Fruit fly (Drosophila melanogaster) whole organism, embryonic: Measurements from ENCODE around the gene CG31075.
A peak's percentile ranks its signal among the peaks of the same experiment; 100 is the strongest.

Source experiments
- Atf-2 ChIP-seq: fragments of 200-800 bp; sonication (Bioruptor generic); optimal IDR thresholded peaks from 2 replicates; lab custom pipeline; 2016; ENCODE audit warnings: missing biosample characterization, missing genetic modification characterization
- Atf3 ChIP-seq: fragments of 200-800 bp; sonication (Bioruptor generic); optimal IDR thresholded peaks from 3 replicates; lab custom pipeline; 2016; ENCODE audit warnings: missing biosample characterization, missing genetic modification characterization
- CG10462 ChIP-seq: fragments of 200-800 bp; sonication (Bioruptor generic); optimal IDR thresholded peaks from 2 replicates; lab custom pipeline; 2016; ENCODE audit warnings: missing biosample characterization, missing genetic modification characterization
- CG14441 ChIP-seq: fragments of 200-800 bp; sonication (Bioruptor generic); IDR thresholded peaks from 2 replicates; pipeline ENCODE4 v1.3.6; 2022; ENCODE audit warnings: missing biosample characterization, missing genetic modification characterization
- CG15479 ChIP-seq: fragments of 200-800 bp; sonication (Bioruptor generic); optimal IDR thresholded peaks from 3 replicates; lab custom pipeline; 2019; ENCODE audit warnings: missing biosample characterization, mild to moderate bottlenecking, missing genetic modification characterization, moderate library complexity
- CG17361 ChIP-seq: fragments of 200-800 bp; sonication (Bioruptor generic); IDR thresholded peaks from 3 replicates; pipeline ENCODE4 v1.3.6; 2022; ENCODE audit warnings: missing biosample characterization, missing genetic modification characterization
- CG17568 ChIP-seq: fragments of 200-800 bp; sonication (Bioruptor generic); optimal IDR thresholded peaks from 2 replicates; lab custom pipeline; 2018; ENCODE audit warnings: missing biosample characterization, mild to moderate bottlenecking, missing genetic modification characterization, moderate library complexity
- CG17829 ChIP-seq: fragments of 200-800 bp; optimal IDR thresholded peaks from 2 replicates; lab custom pipeline; 2019; ENCODE audit warnings: missing biosample characterization, mild to moderate bottlenecking, missing genetic modification characterization, moderate library complexity
- CG3407 ChIP-seq: fragments of 200-800 bp; sonication (Bioruptor generic); optimal IDR thresholded peaks from 2 replicates; lab custom pipeline; 2018; ENCODE audit warnings: missing biosample characterization, mild to moderate bottlenecking, missing genetic modification characterization
- CG6254 ChIP-seq: fragments of 200-800 bp; sonication (Bioruptor generic); optimal IDR thresholded peaks from 3 replicates; lab custom pipeline; 2017; ENCODE audit warnings: mild to moderate bottlenecking, missing biosample characterization, missing genetic modification reagents, missing genetic modification characterization
- CG6272 ChIP-seq: fragments of 200-800 bp; sonication (Bioruptor generic); IDR thresholded peaks from 2 replicates; pipeline ENCODE4 v1.3.6; 2022; ENCODE audit warnings: missing biosample characterization, missing genetic modification characterization
- CG7372 ChIP-seq: fragments of 200-800 bp; sonication (Bioruptor generic); IDR thresholded peaks from 2 replicates; pipeline ENCODE4 v1.3.6; 2022; ENCODE audit warnings: missing biosample characterization, missing genetic modification characterization
- CG8290 ChIP-seq, 3 experiments: fragments of 200-800 bp; sonication (Bioruptor generic); optimal IDR thresholded peaks; 2 replicates each; lab custom pipeline; 2016 to 2019; ENCODE audit warnings: missing biosample characterization in 3 of 3, missing genetic modification characterization in 3 of 3, mild to moderate bottlenecking in 2 of 3, moderate library complexity in 1 of 3
- CG8944 ChIP-seq: fragments of 200-800 bp; sonication (Bioruptor generic); optimal IDR thresholded peaks from 3 replicates; lab custom pipeline; 2016; ENCODE audit warnings: missing biosample characterization, missing genetic modification characterization
- CG9609 ChIP-seq: fragments of 200-800 bp; sonication (Bioruptor generic); optimal IDR thresholded peaks from 3 replicates; lab custom pipeline; 2016; ENCODE audit warnings: missing biosample characterization, missing genetic modification characterization
- CG9817 ChIP-seq: fragments of 200-800 bp; sonication (Bioruptor generic); optimal IDR thresholded peaks from 2 replicates; lab custom pipeline; 2018; ENCODE audit warnings: missing biosample characterization, mild to moderate bottlenecking, missing genetic modification characterization, moderate library complexity
- Dad ChIP-seq: fragments of 200-800 bp; sonication (Bioruptor generic); optimal IDR thresholded peaks from 3 replicates; lab custom pipeline; 2016; ENCODE audit warnings: missing biosample characterization, missing genetic modification characterization
- Dbx ChIP-seq: fragments of 200-800 bp; sonication (Bioruptor generic); IDR thresholded peaks from 3 replicates; pipeline ENCODE4 v1.3.6; 2022; ENCODE audit warnings: missing biosample characterization, missing genetic modification characterization
- Elba2 ChIP-seq: fragments of 200-800 bp; sonication (Bioruptor generic); optimal IDR thresholded peaks from 3 replicates; lab custom pipeline; 2016; ENCODE audit warnings: missing biosample characterization, missing genetic modification characterization
- Gug ChIP-seq: fragments of 200-800 bp; sonication (Bioruptor generic); IDR thresholded peaks from 4 replicates; pipeline ENCODE4 v1.3.6; 2022; ENCODE audit warnings: missing biosample characterization, missing genetic modification characterization
- HHEX ChIP-seq: fragments of 200-800 bp; sonication (Bioruptor generic); optimal IDR thresholded peaks from 3 replicates; lab custom pipeline; 2017; ENCODE audit warnings: missing biosample characterization, mild to moderate bottlenecking, missing genetic modification characterization, missing genetic modification reagents
- Hr3 ChIP-seq: fragments of 200-800 bp; sonication (Bioruptor generic); optimal IDR thresholded peaks from 3 replicates; lab custom pipeline; 2016; ENCODE audit warnings: missing biosample characterization, missing genetic modification characterization
- Jarid2 ChIP-seq: fragments of 200-800 bp; sonication (Bioruptor generic); optimal IDR thresholded peaks from 3 replicates; lab custom pipeline; 2017; ENCODE audit warnings: mild to moderate bottlenecking, missing biosample characterization, missing genetic modification reagents, missing genetic modification characterization
- Meics ChIP-seq: fragments of 200-800 bp; sonication (Bioruptor generic); optimal IDR thresholded peaks from 2 replicates; lab custom pipeline; 2017; ENCODE audit warnings: missing biosample characterization, mild to moderate bottlenecking, missing genetic modification characterization
- Myb ChIP-seq: fragments of 200-800 bp; sonication (Bioruptor generic); optimal IDR thresholded peaks from 2 replicates; lab custom pipeline; 2016; ENCODE audit warnings: missing biosample characterization, missing genetic modification characterization
- NC2β ChIP-seq: fragments of 200-800 bp; sonication (Bioruptor generic); optimal IDR thresholded peaks from 2 replicates; lab custom pipeline; 2016; ENCODE audit warnings: missing biosample characterization, missing genetic modification characterization
- ac ChIP-seq: fragments of 200-800 bp; sonication (Bioruptor generic); optimal IDR thresholded peaks from 3 replicates; lab custom pipeline; 2017; ENCODE audit warnings: missing biosample characterization, mild to moderate bottlenecking, missing genetic modification characterization
- ase ChIP-seq: fragments of 200-800 bp; sonication (Bioruptor generic); IDR thresholded peaks from 3 replicates; pipeline ENCODE4 v1.3.6; 2022; ENCODE audit warnings: missing biosample characterization, missing genetic modification characterization
- br ChIP-seq: fragments of >200 bp; optimal IDR thresholded peaks from 2 replicates; lab custom pipeline; 2017
- crp ChIP-seq, 2 experiments: fragments of 200-800 bp; sonication (Bioruptor generic); optimal IDR thresholded peaks; 2 replicates in 1 of 2; 3 replicates in 1 of 2; lab custom pipeline; 2017; ENCODE audit warnings: missing biosample characterization in 2 of 2, missing genetic modification characterization in 2 of 2, mild to moderate bottlenecking in 1 of 2, moderate library complexity in 1 of 2
- dimm ChIP-seq: fragments of 200-800 bp; sonication (Bioruptor generic); IDR thresholded peaks from 2 replicates; pipeline ENCODE4 v1.3.6; 2022; ENCODE audit warnings: missing biosample characterization, missing genetic modification characterization
- eve ChIP-seq, 2 experiments: fragments of >200 bp; optimal IDR thresholded peaks; 2 replicates each; lab custom pipeline; 2017; ENCODE audit warnings: missing biosample characterization in 2 of 2, missing genetic modification characterization in 2 of 2
- ewg ChIP-seq: fragments of 200-800 bp; sonication (Bioruptor generic); optimal IDR thresholded peaks from 3 replicates; lab custom pipeline; 2017; ENCODE audit warnings: mild to moderate bottlenecking, missing biosample characterization, missing genetic modification reagents, missing genetic modification characterization
- gro ChIP-seq: fragments of 200-800 bp; sonication (Bioruptor generic); optimal IDR thresholded peaks from 2 replicates; lab custom pipeline; 2016; ENCODE audit warnings: missing biosample characterization, missing genetic modification characterization
- gsb ChIP-seq: fragments of 200-800 bp; sonication (Bioruptor generic); IDR thresholded peaks from 2 replicates; pipeline ENCODE4 v1.3.6; 2022; ENCODE audit warnings: missing biosample characterization, missing genetic modification characterization
- ham ChIP-seq: fragments of 200-800 bp; sonication (Bioruptor generic); IDR thresholded peaks from 2 replicates; pipeline ENCODE4 v1.3.6; 2022; ENCODE audit warnings: missing biosample characterization, missing genetic modification characterization
- insv ChIP-seq, 2 experiments: fragments of 200-800 bp; sonication (Bioruptor generic); optimal IDR thresholded peaks; 3 replicates each; lab custom pipeline; 2016 to 2018; ENCODE audit warnings: missing biosample characterization in 2 of 2, missing genetic modification characterization in 2 of 2
- lilli ChIP-seq: fragments of 200-800 bp; sonication (Bioruptor generic); optimal IDR thresholded peaks from 3 replicates; lab custom pipeline; 2016; ENCODE audit warnings: missing biosample characterization, missing genetic modification characterization
- nerfin-1 ChIP-seq: fragments of 200-800 bp; sonication (Bioruptor generic); optimal IDR thresholded peaks from 3 replicates; lab custom pipeline; 2019; ENCODE audit warnings: missing biosample characterization, mild to moderate bottlenecking, missing genetic modification characterization, moderate library complexity
- nerfin-2 ChIP-seq: fragments of 200-800 bp; sonication (Bioruptor generic); IDR thresholded peaks from 2 replicates; pipeline ENCODE4 v1.3.6; 2022; ENCODE audit warnings: missing biosample characterization, missing genetic modification characterization; ENCODE audit not compliant: partially characterized antibody
- onecut ChIP-seq: fragments of 200-800 bp; sonication (Bioruptor generic); IDR thresholded peaks from 2 replicates; pipeline ENCODE4 v1.3.6; 2022; ENCODE audit warnings: missing biosample characterization, missing genetic modification characterization
- p53 ChIP-seq: fragments of 200-800 bp; sonication (Bioruptor generic); optimal IDR thresholded peaks from 2 replicates; lab custom pipeline; 2016; ENCODE audit warnings: missing biosample characterization, missing genetic modification characterization
- pita ChIP-seq: fragments of 200-800 bp; sonication (Bioruptor generic); optimal IDR thresholded peaks from 2 replicates; lab custom pipeline; 2017; ENCODE audit warnings: missing biosample characterization, mild to moderate bottlenecking, missing genetic modification characterization
- pnt ChIP-seq: fragments of 200-800 bp; sonication (Bioruptor generic); optimal IDR thresholded peaks from 3 replicates; lab custom pipeline; 2016; ENCODE audit warnings: missing biosample characterization, missing genetic modification characterization
- pros ChIP-seq: fragments of 200-800 bp; sonication (Bioruptor generic); optimal IDR thresholded peaks from 3 replicates; lab custom pipeline; 2019; ENCODE audit warnings: missing biosample characterization, mild to moderate bottlenecking, missing genetic modification characterization, moderate library complexity
- ranshi ChIP-seq: fragments of 200-800 bp; sonication (Bioruptor generic); IDR thresholded peaks from 2 replicates; pipeline ENCODE4 v1.3.6; 2022; ENCODE audit warnings: missing biosample characterization, missing genetic modification characterization
- ssp ChIP-seq: fragments of 200-800 bp; sonication (Bioruptor generic); IDR thresholded peaks from 2 replicates; pipeline ENCODE4 v1.3.6; 2022; ENCODE audit warnings: missing biosample characterization, missing genetic modification characterization
- tna ChIP-seq: fragments of 200-800 bp; sonication (Bioruptor generic); IDR thresholded peaks from 2 replicates; pipeline ENCODE4 v1.3.6; 2022; ENCODE audit warnings: missing biosample characterization, missing genetic modification characterization; ENCODE audit not compliant: partially characterized antibody
- z ChIP-seq: fragments of 200-800 bp; sonication (Bioruptor generic); IDR thresholded peaks from 3 replicates; pipeline ENCODE4 v1.3.6; 2022; ENCODE audit warnings: missing biosample characterization, missing genetic modification characterization
- zf30C ChIP-seq: fragments of 200-800 bp; sonication (Bioruptor generic); optimal IDR thresholded peaks from 3 replicates; lab custom pipeline; 2018; ENCODE audit warnings: missing biosample characterization, mild to moderate bottlenecking, missing genetic modification characterization
- zfh1 ChIP-seq: fragments of 200-800 bp; sonication (Bioruptor generic); IDR thresholded peaks from 3 replicates; pipeline ENCODE4 v1.3.6; 2022; ENCODE audit warnings: missing biosample characterization, missing genetic modification characterization

Gene CG31075

DNA sequence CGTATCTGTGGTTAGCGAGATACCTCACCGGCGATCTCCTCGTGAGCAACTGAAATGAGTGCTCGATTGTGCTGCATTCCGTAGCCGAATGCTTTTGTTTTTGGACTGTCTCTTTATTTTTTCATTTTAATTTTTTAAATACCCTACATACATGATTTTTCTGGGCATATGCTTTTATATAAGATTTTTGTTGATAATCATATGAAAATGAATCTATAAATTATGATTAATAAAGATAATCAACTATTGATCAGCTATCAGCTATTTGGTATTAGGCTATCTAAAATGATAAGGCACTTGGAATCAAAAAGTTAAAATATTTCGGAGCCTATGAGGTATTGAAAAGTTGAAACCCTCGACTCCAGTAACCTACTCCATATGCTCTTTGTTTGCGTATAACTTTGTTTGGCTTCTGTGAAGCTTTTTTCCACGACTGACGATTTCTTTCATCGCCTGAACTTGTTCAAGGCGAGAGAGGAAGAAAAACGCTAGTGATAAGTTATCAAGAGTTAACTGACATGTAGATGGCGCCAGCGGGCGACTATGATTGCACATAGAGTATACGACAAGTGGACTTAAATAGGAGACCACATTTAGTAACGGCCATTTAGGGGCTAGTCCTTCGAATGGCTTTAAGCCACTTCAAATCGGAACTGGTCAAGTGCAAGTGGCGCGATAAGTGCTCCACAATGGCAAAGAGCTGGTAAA is 1.6 kb upstream of the CG31075 start, which contains the start of gene CG31076 (continued):
- TF ChIP-seq Gug (GFP tag; lab: Robert Waterston, UW), result no peak
- TF ChIP-seq CG17829 (tag; lab: Kevin White, UChicago), result no peak
- no peak for TF ChIP-seq Atf3 (GFP tag; lab: Kevin White, UChicago)
- TF ChIP-seq Elba2, result no peak
- no peak for TF ChIP-seq dimm (GFP tag; lab: Robert Waterston, UW)
- no peak for TF ChIP-seq gsb
- TF ChIP-seq lilli (GFP tag; lab: Kevin White, UChicago), result peak; percentile 11
- no peak for TF ChIP-seq Jarid2 (GFP tag; lab: Kevin White, UChicago)
- TF ChIP-seq crp (GFP tag; optimal IDR thresholded peaks at IDR 0.05; lab: Kevin White, UChicago), result no peak
- TF ChIP-seq CG10462 (GFP tag; lab: Kevin White, UChicago), result no peak
- TF ChIP-seq gro (GFP tag; lab: Kevin White, UChicago), result no peak
- no peak for TF ChIP-seq CG17568 (GFP tag; lab: Kevin White, UChicago)
- no peak for TF ChIP-seq eve (GFP tag; optimal IDR thresholded peaks at IDR 0.05; lab: Kevin White, UChicago)
- TF ChIP-seq NC2β (GFP tag; lab: Kevin White, UChicago), result no peak
- no peak for TF ChIP-seq nerfin-2 (GFP tag; lab: Robert Waterston, UW)
- TF ChIP-seq tna (GFP tag; lab: Robert Waterston, UW), result no peak
- no peak for TF ChIP-seq onecut (GFP tag; lab: Robert Waterston, UW)
- TF ChIP-seq CG17361, result no peak
- TF ChIP-seq ssp (GFP tag; lab: Robert Waterston, UW), result no peak
- no peak for TF ChIP-seq ewg
- TF ChIP-seq insv (GFP tag; optimal IDR thresholded peaks at IDR 0.05; lab: Kevin White, UChicago), result no peak
- TF ChIP-seq pnt, result no peak
- TF ChIP-seq ranshi (GFP tag; lab: Robert Waterston, UW), result no peak
- TF ChIP-seq CG8944 (GFP tag; lab: Kevin White, UChicago), result no peak
- TF ChIP-seq CG3407 (GFP tag; lab: Kevin White, UChicago), result no peak
- no peak for TF ChIP-seq zf30C (GFP tag; lab: Kevin White, UChicago)
- TF ChIP-seq Meics (GFP tag; lab: Kevin White, UChicago), result peak; percentile 18
- no peak for TF ChIP-seq pros (GFP tag; lab: Kevin White, UChicago)
- no peak for TF ChIP-seq p53 (GFP tag; lab: Kevin White, UChicago)
- no peak for TF ChIP-seq CG9609
- no peak for TF ChIP-seq Myb
- TF ChIP-seq CG15479 (GFP tag; lab: Kevin White, UChicago), result no peak
- TF ChIP-seq CG8290 (GFP tag; optimal IDR thresholded peaks at IDR 0.05; lab: Kevin White, UChicago), result no peak
- TF ChIP-seq CG8290 (tag; optimal IDR thresholded peaks at IDR 0.05; lab: Kevin White, UChicago), result no peak
- TF ChIP-seq CG9817 (tag; lab: Kevin White, UChicago), result no peak
- TF ChIP-seq br (lab: Kevin White, UChicago), result no peak
- no peak for TF ChIP-seq CG14441 (GFP tag; lab: Robert Waterston, UW)
- no peak for TF ChIP-seq Dbx (GFP tag; lab: Robert Waterston, UW)
- TF ChIP-seq Atf-2 (GFP tag; lab: Kevin White, UChicago), result no peak
- TF ChIP-seq HHEX, result no peak
- no peak for TF ChIP-seq ac
- no peak for TF ChIP-seq zfh1 (GFP tag; lab: Robert Waterston, UW)
- no peak for TF ChIP-seq CG6272
- no peak for TF ChIP-seq ase (GFP tag; lab: Robert Waterston, UW)
- TF ChIP-seq z (GFP tag; lab: Robert Waterston, UW), result no peak
- no peak for TF ChIP-seq CG7372
- TF ChIP-seq ham, result no peak
- TF ChIP-seq CG6254 (GFP tag; lab: Kevin White, UChicago), result no peak
- no peak for TF ChIP-seq nerfin-1 (tag; lab: Kevin White, UChicago)
- no peak for TF ChIP-seq Dad (GFP tag; lab: Kevin White, UChicago)
- no peak for TF ChIP-seq pita (GFP tag; lab: Kevin White, UChicago)
- TF ChIP-seq Hr3, result no peak
